Fruit fly (Drosophila melanogaster): Measurements from ENCODE around the gene CG33700.

dm6 chr3L:9528835-9529234 is 3.5 kb upstream of the CG33700 start, which contains the start of gene Or67a:
- TF ChIP-seq ovo (GFP tag; optimal IDR thresholded peaks at IDR 0.05) (no peak), Clk (GFP tag; optimal IDR thresholded peaks at IDR 0.05) (no peak), CG14711 (tag; optimal IDR thresholded peaks at IDR 0.05) (no peak), CG33017 (tag; optimal IDR thresholded peaks at IDR 0.05) (no peak), bab1 (GFP tag; optimal IDR thresholded peaks at IDR 0.05) (no peak), pad (GFP tag; optimal IDR thresholded peaks at IDR 0.05) (no peak), Hr96 (GFP tag; optimal IDR thresholded peaks at IDR 0.05) (no peak), CG5204 (GFP tag; optimal IDR thresholded peaks at IDR 0.05) (no peak), CG12768 (GFP tag; optimal IDR thresholded peaks at IDR 0.05) (no peak)

Measured in whole organism, adult.